Worm (Caenorhabditis elegans) whole organism, L1 larva: Measurements from ENCODE around the gene ugt-58.
A peak's percentile ranks its signal among the peaks of the same experiment; 100 is the strongest.

Source experiments
- F16B12.6 ChIP-seq: fragments of 150-350 bp; optimal IDR thresholded peaks from 2 replicates; lab custom pipeline; 2014; ENCODE audit warnings: missing biosample characterization, missing genetic modification characterization
- aha-1 ChIP-seq: fragments of 150-350 bp; optimal IDR thresholded peaks from 2 replicates; lab custom pipeline; 2014; ENCODE audit warnings: missing biosample characterization, missing genetic modification characterization
- aly-2 ChIP-seq: fragments of 150-350 bp; optimal IDR thresholded peaks from 2 replicates; lab custom pipeline; 2014; ENCODE audit warnings: missing biosample characterization, missing genetic modification characterization
- ama-1 ChIP-seq: fragments of 150-350 bp; optimal IDR thresholded peaks from 2 replicates; lab custom pipeline; 2014
- blmp-1 ChIP-seq: fragments of 150-350 bp; optimal IDR thresholded peaks from 2 replicates; lab custom pipeline; 2014; ENCODE audit warnings: missing biosample characterization, missing genetic modification characterization
- ceh-63 ChIP-seq: fragments of 200-800 bp; sonication (Bioruptor generic); optimal IDR thresholded peaks from 2 replicates; lab custom pipeline; 2018; ENCODE audit warnings: mild to moderate bottlenecking, missing genetic modification characterization, missing compliant biosample characterization
- ceh-8 ChIP-seq: fragments of 200-800 bp; sonication (Bioruptor generic); optimal IDR thresholded peaks from 2 replicates; lab custom pipeline; 2018; ENCODE audit warnings: mild to moderate bottlenecking, missing genetic modification characterization, moderate library complexity, missing compliant biosample characterization
- ceh-82 ChIP-seq, 3 experiments: fragments of 150-350 bp in 1 of 3; sonication (generic microtip) in 2 of 3; optimal IDR thresholded peaks; 2 replicates each; lab custom pipeline; 2014 to 2017; ENCODE audit warnings: missing biosample characterization in 3 of 3, missing genetic modification characterization in 3 of 3
- dpl-1 ChIP-seq, 3 experiments: fragments of 150-350 bp in 2 of 3; sonication (generic microtip) in 1 of 3; optimal IDR thresholded peaks; 2 replicates each; lab custom pipeline; 2014 to 2017; ENCODE audit warnings: missing biosample characterization in 3 of 3, missing genetic modification characterization in 3 of 3, missing genetic modification reagents in 3 of 3
- dsc-1 ChIP-seq: sonication (generic microtip); optimal IDR thresholded peaks from 2 replicates; lab custom pipeline; 2016; ENCODE audit warnings: mild to moderate bottlenecking, missing genetic modification characterization, missing compliant biosample characterization
- efl-1 ChIP-seq, 4 experiments: fragments of 150-350 bp; optimal IDR thresholded peaks in 3 of 4; peaks in 1 of 4; 1 replicate in 1 of 4; 2 replicates in 3 of 4; lab custom pipeline; 2014; ENCODE audit warnings: missing biosample characterization in 2 of 4, missing genetic modification characterization in 2 of 4, missing genetic modification reagents in 2 of 4
- efl-3 ChIP-seq: fragments of 200-800 bp; sonication (Bioruptor generic); optimal IDR thresholded peaks from 2 replicates; lab custom pipeline; 2018; ENCODE audit warnings: mild to moderate bottlenecking, missing genetic modification characterization, missing compliant biosample characterization
- egl-27 ChIP-seq, 2 experiments: fragments of 150-350 bp in 1 of 2; sonication (generic microtip); optimal IDR thresholded peaks; 3 replicates each; lab custom pipeline; 2017 to 2018; ENCODE audit warnings: missing biosample characterization in 2 of 2, missing genetic modification characterization in 2 of 2, missing genetic modification reagents in 2 of 2
- fos-1 ChIP-seq: fragments of 150-350 bp; optimal IDR thresholded peaks from 2 replicates; lab custom pipeline; 2014; ENCODE audit warnings: missing biosample characterization, missing genetic modification characterization
- grh-1 ChIP-seq: fragments of 200-800 bp; sonication (Bioruptor generic); IDR thresholded peaks from 2 replicates; pipeline ENCODE4 v1.3.6; 2022; ENCODE audit warnings: missing genetic modification reagents, missing genetic modification characterization, missing compliant biosample characterization
- hpl-2 ChIP-seq: fragments of 150-350 bp; optimal IDR thresholded peaks from 2 replicates; lab custom pipeline; 2014; ENCODE audit warnings: missing biosample characterization, missing genetic modification reagents, missing genetic modification characterization
- irx-1 ChIP-seq: sonication (generic microtip); optimal IDR thresholded peaks from 2 replicates; lab custom pipeline; 2016; ENCODE audit warnings: missing genetic modification characterization, missing compliant biosample characterization
- isw-1 ChIP-seq: fragments of 200-800 bp; sonication (Bioruptor generic); IDR thresholded peaks from 2 replicates; pipeline ENCODE4 v1.3.6; 2022; ENCODE audit warnings: missing genetic modification characterization, missing compliant biosample characterization
- lin-14 ChIP-seq: fragments of 200-800 bp; sonication (Bioruptor generic); optimal IDR thresholded peaks from 2 replicates; lab custom pipeline; 2018; ENCODE audit warnings: mild to moderate bottlenecking, missing genetic modification characterization, moderate library complexity, missing compliant biosample characterization
- lin-15B ChIP-seq: fragments of 150-350 bp; sonication (generic microtip); optimal IDR thresholded peaks from 3 replicates; lab custom pipeline; 2014; ENCODE audit warnings: missing biosample characterization, missing genetic modification characterization
- lin-35 ChIP-seq, 2 experiments: fragments of 150-350 bp; optimal IDR thresholded peaks; 2 replicates each; lab custom pipeline; 2014; ENCODE audit warnings: missing biosample characterization in 2 of 2, missing genetic modification characterization in 2 of 2, missing genetic modification reagents in 2 of 2
- lir-3 ChIP-seq: sonication (generic microtip); optimal IDR thresholded peaks from 2 replicates; lab custom pipeline; 2016; ENCODE audit warnings: mild to moderate bottlenecking, missing genetic modification characterization, moderate library complexity, missing compliant biosample characterization; ENCODE audit not compliant: poor library complexity
- mdl-1 ChIP-seq, 2 experiments: fragments of 150-350 bp; optimal IDR thresholded peaks; 2 replicates each; lab custom pipeline; 2014 to 2017; ENCODE audit warnings: missing biosample characterization in 2 of 2, missing genetic modification characterization in 2 of 2, inconsistent platforms in 1 of 2
- mef-2 ChIP-seq: fragments of 150-350 bp; optimal IDR thresholded peaks from 2 replicates; lab custom pipeline; 2014; ENCODE audit warnings: missing biosample characterization, missing genetic modification characterization
- mep-1 ChIP-seq: fragments of 150-350 bp; optimal IDR thresholded peaks from 2 replicates; lab custom pipeline; 2014; ENCODE audit warnings: missing biosample characterization, missing genetic modification characterization
- nhr-11 ChIP-seq: fragments of 150-350 bp; optimal IDR thresholded peaks from 2 replicates; lab custom pipeline; 2014; ENCODE audit warnings: missing biosample characterization, missing genetic modification characterization
- nhr-12 ChIP-seq: sonication (generic microtip); optimal IDR thresholded peaks from 2 replicates; lab custom pipeline; 2017; ENCODE audit warnings: missing biosample characterization, missing genetic modification characterization
- nhr-20 ChIP-seq: sonication (generic microtip); optimal IDR thresholded peaks from 2 replicates; lab custom pipeline; 2016; ENCODE audit warnings: mild to moderate bottlenecking, missing genetic modification characterization, missing compliant biosample characterization
- nhr-28 ChIP-seq: fragments of 150-350 bp; optimal IDR thresholded peaks from 2 replicates; lab custom pipeline; 2014; ENCODE audit warnings: missing biosample characterization, missing genetic modification characterization
- nhr-71 ChIP-seq: sonication (generic microtip); optimal IDR thresholded peaks from 2 replicates; lab custom pipeline; 2016; ENCODE audit warnings: mild to moderate bottlenecking, missing genetic modification characterization, moderate library complexity, missing compliant biosample characterization
- nhr-84 ChIP-seq: sonication (generic microtip); optimal IDR thresholded peaks from 2 replicates; lab custom pipeline; 2017; ENCODE audit warnings: missing biosample characterization, missing genetic modification characterization
- nhr-85 ChIP-seq: sonication (generic microtip); peaks from one replicate; lab custom pipeline; 2016; ENCODE audit warnings: missing genetic modification characterization, inconsistent platforms, missing compliant biosample characterization
- pax-3 ChIP-seq: fragments of 200-800 bp; sonication (Bioruptor generic); optimal IDR thresholded peaks from 2 replicates; lab custom pipeline; 2018; ENCODE audit warnings: mild to moderate bottlenecking, missing genetic modification characterization, moderate library complexity, missing compliant biosample characterization
- pqm-1 ChIP-seq: sonication (generic microtip); optimal IDR thresholded peaks from 3 replicates; lab custom pipeline; 2017; ENCODE audit warnings: missing biosample characterization, missing genetic modification characterization
- snpc-4 ChIP-seq: fragments of 150-350 bp; optimal IDR thresholded peaks from 2 replicates; lab custom pipeline; 2014; ENCODE audit warnings: missing biosample characterization, missing genetic modification characterization
- snu-23 ChIP-seq: sonication (generic microtip); optimal IDR thresholded peaks from 2 replicates; lab custom pipeline; 2016; ENCODE audit warnings: missing genetic modification characterization, missing compliant biosample characterization
- sox-4 ChIP-seq: sonication (generic microtip); optimal IDR thresholded peaks from 2 replicates; lab custom pipeline; 2016; ENCODE audit warnings: missing genetic modification characterization, missing compliant biosample characterization
- sptf-1 ChIP-seq: fragments of 150-350 bp; optimal IDR thresholded peaks from 2 replicates; lab custom pipeline; 2014; ENCODE audit warnings: missing biosample characterization, missing genetic modification characterization
- sup-37 ChIP-seq: fragments of 200-800 bp; sonication (Bioruptor generic); optimal IDR thresholded peaks from 2 replicates; lab custom pipeline; 2018; ENCODE audit warnings: mild to moderate bottlenecking, missing genetic modification characterization, missing compliant biosample characterization
- swsn-7 ChIP-seq: sonication (generic microtip); optimal IDR thresholded peaks from 2 replicates; lab custom pipeline; 2016; ENCODE audit warnings: missing genetic modification characterization, missing compliant biosample characterization
- tbx-2 ChIP-seq: sonication (generic microtip); optimal IDR thresholded peaks from 2 replicates; lab custom pipeline; 2016; ENCODE audit warnings: missing genetic modification characterization, missing compliant biosample characterization
- unc-130 ChIP-seq: fragments of 150-350 bp; optimal IDR thresholded peaks from 2 replicates; lab custom pipeline; 2017; ENCODE audit warnings: missing biosample characterization, missing genetic modification characterization, inconsistent platforms
- unc-62 ChIP-seq: fragments of 150-350 bp; optimal IDR thresholded peaks from 2 replicates; lab custom pipeline; 2014; ENCODE audit warnings: missing biosample characterization, missing genetic modification reagents, missing genetic modification characterization
- unc-86 ChIP-seq: sonication (generic microtip); optimal IDR thresholded peaks from 2 replicates; lab custom pipeline; 2016; ENCODE audit warnings: missing genetic modification characterization, missing compliant biosample characterization
- vab-15 ChIP-seq: sonication (generic microtip); optimal IDR thresholded peaks from 2 replicates; lab custom pipeline; 2017; ENCODE audit warnings: missing genotype, mild to moderate bottlenecking, missing genetic modification characterization, missing compliant biosample characterization
- xbp-1 ChIP-seq: sonication (generic microtip); optimal IDR thresholded peaks from 2 replicates; lab custom pipeline; 2016; ENCODE audit warnings: missing genetic modification characterization, missing compliant biosample characterization
- zag-1 ChIP-seq: fragments of 150-350 bp; optimal IDR thresholded peaks from 2 replicates; lab custom pipeline; 2014; ENCODE audit warnings: missing biosample characterization, missing genetic modification characterization
- zip-4 ChIP-seq: fragments of 200-800 bp; sonication (Bioruptor generic); optimal IDR thresholded peaks from 2 replicates; lab custom pipeline; 2018; ENCODE audit warnings: mild to moderate bottlenecking, missing genetic modification characterization, moderate library complexity, missing compliant biosample characterization
- ztf-11 ChIP-seq, 2 experiments: sonication (generic microtip); optimal IDR thresholded peaks; 2 replicates each; lab custom pipeline; 2016 to 2017; ENCODE audit warnings: missing genetic modification characterization in 2 of 2, missing biosample characterization in 1 of 2, missing compliant biosample characterization in 1 of 2
- ztf-4 ChIP-seq: fragments of 150-350 bp; optimal IDR thresholded peaks from 2 replicates; lab custom pipeline; 2014; ENCODE audit warnings: missing biosample characterization, missing genetic modification characterization

ugt-58 gene

DNA sequence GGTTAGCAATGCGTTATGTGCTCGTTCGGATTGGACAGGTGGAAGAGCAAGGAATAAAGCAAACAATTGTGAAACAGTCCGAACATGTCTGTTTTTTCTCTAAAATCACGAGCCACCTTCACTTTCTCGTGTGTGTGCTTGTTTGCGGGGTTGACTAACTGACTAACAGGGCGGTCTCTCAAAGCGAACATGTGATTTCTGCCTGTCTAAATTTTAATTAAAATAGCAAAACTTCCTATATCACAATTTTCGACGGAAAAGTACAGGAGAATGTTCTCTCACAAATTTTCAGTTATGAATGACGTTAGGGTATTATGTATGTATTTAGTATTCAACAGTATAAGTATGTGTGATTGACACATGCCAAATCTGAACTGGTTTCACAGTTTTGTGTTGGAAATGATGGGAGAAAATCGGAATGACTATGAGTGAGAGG lies 35.3 kb upstream of the ugt-58 start:
- no peak for TF ChIP-seq unc-86 (tag; lab: Kevin White, UChicago)
- TF ChIP-seq nhr-71 (tag; lab: Kevin White, UChicago), result peak; percentile 44
- peak in 1 of 2 experiments; percentile 74 for TF ChIP-seq mdl-1 (tag; optimal IDR thresholded peaks at IDR 0.05; lab: Kevin White, UChicago)
- TF ChIP-seq efl-1 (optimal IDR thresholded peaks at IDR 0.05; lab: Kevin White, UChicago), result no peak
- peak in 1 of 2 experiments; percentile 94 for TF ChIP-seq efl-1 (GFP tag; optimal IDR thresholded peaks at IDR 0.05 in 1 of 2; lab: Kevin White, UChicago)
- TF ChIP-seq lin-35 (GFP tag; optimal IDR thresholded peaks at IDR 0.05; lab: Kevin White, UChicago), result peak in 1 of 2 experiments; percentile 40
- TF ChIP-seq nhr-20 (tag; lab: Kevin White, UChicago), result peak; percentile 9
- TF ChIP-seq irx-1 (tag; lab: Kevin White, UChicago), result no peak
- TF ChIP-seq aha-1 (tag; lab: Kevin White, UChicago), result no peak
- TF ChIP-seq grh-1 (GFP tag; lab: Robert Waterston, UW), result no peak
- TF ChIP-seq blmp-1 (tag; lab: Kevin White, UChicago), result peak; percentile 23
- peak; percentile 39 for TF ChIP-seq lin-14 (GFP tag; lab: Kevin White, UChicago)
- TF ChIP-seq nhr-84, result no peak

DNA sequence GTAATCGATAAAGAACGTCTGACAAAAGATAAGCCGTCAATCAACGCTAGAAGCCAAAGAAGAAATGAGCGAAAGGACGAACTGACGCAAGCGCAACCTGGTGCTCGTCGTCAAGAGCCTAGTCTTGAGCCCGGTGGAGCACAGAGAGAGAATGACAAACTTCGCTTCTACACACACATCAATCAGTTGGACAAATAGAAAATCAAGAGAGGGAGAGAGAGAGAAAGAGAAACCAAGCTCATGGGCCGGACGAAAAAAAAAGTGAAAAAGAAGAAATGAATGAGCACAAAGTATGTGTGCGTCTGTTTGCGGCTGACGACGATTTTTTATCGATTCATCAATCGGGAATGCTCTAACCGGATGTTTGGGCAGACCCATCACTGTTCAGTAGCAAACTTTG lies 34.5 kb upstream of the ugt-58 start:
- TF ChIP-seq lin-14 (GFP tag; lab: Kevin White, UChicago) (peak; percentile 48), nhr-20 (tag; lab: Kevin White, UChicago) (no peak), irx-1 (tag; lab: Kevin White, UChicago) (no peak), nhr-12 (no peak), snu-23 (GFP tag; lab: Kevin White, UChicago) (peak; percentile 14), pax-3 (tag; lab: Kevin White, UChicago) (no peak), unc-62 (GFP tag; lab: Kevin White, UChicago) (no peak), nhr-85 (tag; lab: Kevin White, UChicago) (no peak), ceh-82 (tag; optimal IDR thresholded peaks at IDR 0.05; lab: Kevin White, UChicago) (no peak), isw-1 (GFP tag; lab: Robert Waterston, UW) (no peak), aly-2 (tag; lab: Kevin White, UChicago) (no peak), efl-1 (optimal IDR thresholded peaks at IDR 0.05; lab: Kevin White, UChicago) (peak; percentile 2 to 12), efl-1 (GFP tag; optimal IDR thresholded peaks at IDR 0.05 in 1 of 2; lab: Kevin White, UChicago) (peak; percentile 17 to 92), ztf-4 (tag; lab: Kevin White, UChicago) (no peak), ztf-11 (tag; optimal IDR thresholded peaks at IDR 0.05; lab: Kevin White, UChicago) (no peak), hpl-2 (GFP tag; lab: Kevin White, UChicago) (no peak), zag-1 (tag; lab: Kevin White, UChicago) (no peak), mef-2 (no peak), ceh-63 (GFP tag; lab: Kevin White, UChicago) (no peak), unc-130 (tag; lab: Kevin White, UChicago) (no peak), mep-1 (tag; lab: Kevin White, UChicago) (no peak), blmp-1 (tag; lab: Kevin White, UChicago) (no peak), snpc-4 (tag; lab: Kevin White, UChicago) (no peak), vab-15 (tag; lab: Kevin White, UChicago) (no peak), xbp-1 (tag; lab: Kevin White, UChicago) (no peak), egl-27 (tag; optimal IDR thresholded peaks at IDR 0.05; lab: Kevin White, UChicago) (no peak), zip-4 (GFP tag; lab: Kevin White, UChicago) (no peak), ama-1 (lab: Kevin White, UChicago) (no peak), tbx-2 (tag; lab: Kevin White, UChicago) (no peak), lin-15B (no peak), dsc-1 (tag; lab: Kevin White, UChicago) (peak; percentile 27), nhr-11 (tag; lab: Kevin White, UChicago) (no peak), ceh-8 (GFP tag; lab: Kevin White, UChicago) (no peak), pqm-1 (tag; lab: Kevin White, UChicago) (no peak), swsn-7 (tag; lab: Kevin White, UChicago) (peak; percentile 10), nhr-84 (no peak), dpl-1 (GFP tag; optimal IDR thresholded peaks at IDR 0.05; lab: Kevin White, UChicago) (no peak), lin-35 (GFP tag; optimal IDR thresholded peaks at IDR 0.05; lab: Kevin White, UChicago) (peak in 1 of 2 experiments; percentile 0), fos-1 (no peak), lir-3 (no peak), mdl-1 (tag; optimal IDR thresholded peaks at IDR 0.05; lab: Kevin White, UChicago) (no peak), F16B12.6 (no peak), sup-37 (GFP tag; lab: Kevin White, UChicago) (no peak), sptf-1 (tag; lab: Kevin White, UChicago) (no peak), nhr-28 (tag; lab: Kevin White, UChicago) (no peak), sox-4 (tag; lab: Kevin White, UChicago) (no peak), efl-3 (no peak)
